Worm (Caenorhabditis elegans) whole organism, midembryonic: Measurements from ENCODE around the gene C54F6.15.

ENCODE experiments used
- T22C8.4 ChIP-seq: fragments of 200-800 bp; sonication (Bioruptor generic); IDR thresholded peaks from 2 replicates; pipeline ENCODE4 v1.3.6; 2022; ENCODE audit warnings: missing genetic modification characterization, missing compliant biosample characterization
- cog-1 ChIP-seq: sonication (generic microtip); optimal IDR thresholded peaks from 2 replicates; lab custom pipeline; 2016; ENCODE audit warnings: missing genetic modification characterization, missing compliant biosample characterization
- flt-1 ChIP-seq: fragments of 200-800 bp; sonication (Bioruptor generic); IDR thresholded peaks from 2 replicates; pipeline ENCODE4 v1.3.6; 2022; ENCODE audit warnings: missing genetic modification characterization, missing compliant biosample characterization
- klf-2 ChIP-seq: fragments of 200-800 bp; sonication (Bioruptor generic); conservative IDR thresholded peaks from 2 replicates; pipeline ENCODE4 v1.3.6; 2022; ENCODE audit warnings: missing genetic modification reagents, missing genetic modification characterization, missing compliant biosample characterization
- med-1 ChIP-seq: sonication (generic microtip); optimal IDR thresholded peaks from 2 replicates; lab custom pipeline; 2017; ENCODE audit warnings: missing genetic modification characterization, mild to moderate bottlenecking, missing compliant biosample characterization, antibody characterized with exemption, missing genetic modification reagents; ENCODE audit not compliant: insufficient read depth
- ref-1 ChIP-seq: fragments of 200-800 bp; sonication (Bioruptor generic); conservative IDR thresholded peaks from 2 replicates; pipeline ENCODE4 v1.3.6; 2022; ENCODE audit warnings: missing genetic modification reagents, missing genetic modification characterization, missing compliant biosample characterization
- tab-1 ChIP-seq: fragments of 200-800 bp; sonication (Bioruptor generic); IDR thresholded peaks from 2 replicates; pipeline ENCODE4 v1.3.6; 2022; ENCODE audit warnings: missing genetic modification characterization, missing compliant biosample characterization
- ztf-29 ChIP-seq: fragments of 200-800 bp; sonication (Bioruptor generic); IDR thresholded peaks from 2 replicates; pipeline ENCODE4 v1.3.6; 2022; ENCODE audit warnings: missing genetic modification reagents, missing genetic modification characterization, missing compliant biosample characterization

ce11 chrV:7508566-7509044 lies 13.6 kb downstream of the C54F6.15 start, which contains the start of the genes str-31 and nhr-172:
- TF ChIP-seq ref-1 (GFP tag; lab: Robert Waterston, UW): no peak
- no peak for TF ChIP-seq flt-1 (GFP tag; lab: Robert Waterston, UW)
- TF ChIP-seq tab-1 (GFP tag; lab: Robert Waterston, UW): no peak
- TF ChIP-seq cog-1 (tag; lab: Kevin White, UChicago): no peak
- no peak for TF ChIP-seq ztf-29
- TF ChIP-seq med-1 (GFP tag; lab: Kevin White, UChicago): no peak
- no peak for TF ChIP-seq klf-2 (GFP tag; lab: Robert Waterston, UW)
- no peak for TF ChIP-seq T22C8.4 (GFP tag; lab: Robert Waterston, UW)
